Worm (Caenorhabditis elegans): ENCODE results near the gene unc-93.

unc-93 gene

DNA sequence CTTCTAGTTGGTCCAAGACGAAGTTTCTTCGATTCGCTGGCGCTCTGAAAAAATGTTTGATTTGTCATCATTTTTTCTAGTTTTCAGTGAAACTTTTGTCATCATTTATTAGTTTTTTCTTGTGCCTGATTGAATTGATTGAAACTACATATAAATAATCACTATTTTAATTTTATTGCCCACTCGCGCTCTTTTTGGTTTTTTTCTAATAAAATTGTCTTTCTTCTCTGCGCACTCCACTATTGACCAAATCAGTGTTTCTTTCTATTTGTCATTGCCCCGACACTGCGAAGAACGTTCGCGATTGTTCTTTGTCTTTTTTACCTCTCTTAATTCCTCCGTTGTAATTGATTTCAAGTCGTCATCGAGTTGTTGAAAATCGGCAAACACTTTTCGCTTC lies 6.1 kb downstream of the unc-93 start:
- TF ChIP-seq zfh-2 (GFP tag; conservative IDR thresholded peaks at IDR 0.05) = no peak
- TF ChIP-seq mxl-1 (tag; optimal IDR thresholded peaks at IDR 0.05) = no peak
- TF ChIP-seq Y53G8AR.9 (GFP tag; conservative IDR thresholded peaks at IDR 0.05) = no peak
- TF ChIP-seq dox-1 (GFP tag; IDR thresholded peaks at IDR 0.05) = no peak
- no peak for TF ChIP-seq T07F8.4 (tag; optimal IDR thresholded peaks at IDR 0.05)
- TF ChIP-seq nhr-90 (tag; optimal IDR thresholded peaks at IDR 0.05) = no peak
- no peak for TF ChIP-seq atf-7 (tag; optimal IDR thresholded peaks at IDR 0.05)
- TF ChIP-seq lsy-27 (tag; optimal IDR thresholded peaks at IDR 0.05; ENCODE audit: borderline replicate concordance, insufficient read depth) = no peak
- TF ChIP-seq madf-8 (GFP tag; conservative IDR thresholded peaks at IDR 0.05) = no peak
- TF ChIP-seq ztf-18 (tag; optimal IDR thresholded peaks at IDR 0.05) = no peak
- TF ChIP-seq lin-54 (GFP tag; optimal IDR thresholded peaks at IDR 0.05) = no peak
- no peak for TF ChIP-seq bed-1 (GFP tag; IDR thresholded peaks at IDR 0.05)
- no peak for TF ChIP-seq C06A6.2 (GFP tag; conservative IDR thresholded peaks at IDR 0.05)
- TF ChIP-seq nhr-80 (tag; optimal IDR thresholded peaks at IDR 0.05) = peak; percentile 26
- no peak for TF ChIP-seq akir-1 (GFP tag; optimal IDR thresholded peaks at IDR 0.05)
- TF ChIP-seq hsf-1 (GFP tag; IDR thresholded peaks at IDR 0.05) = peak; percentile 49; the same call in 1 of the 2 replicates
- no peak for TF ChIP-seq attf-5 (GFP tag; optimal IDR thresholded peaks at IDR 0.05)
- no peak for TF ChIP-seq F57C9.4 (tag; optimal IDR thresholded peaks at IDR 0.05)
- no peak for TF ChIP-seq ceh-91 (GFP tag; IDR thresholded peaks at IDR 0.05)
- no peak for TF ChIP-seq Y79H2A.3 (GFP tag; conservative IDR thresholded peaks at IDR 0.05)
- TF ChIP-seq ztf-26 (tag; optimal IDR thresholded peaks at IDR 0.05) = peak; percentile 11
- no peak for TF ChIP-seq efl-1 (GFP tag; optimal IDR thresholded peaks at IDR 0.05)
- TF ChIP-seq nhr-120 (GFP tag; IDR thresholded peaks at IDR 0.05) = no peak
- TF ChIP-seq F55B11.4 (tag; optimal IDR thresholded peaks at IDR 0.05; ENCODE audit: borderline replicate concordance, insufficient read depth) = no peak
- no peak for TF ChIP-seq xnd-1 (tag; optimal IDR thresholded peaks at IDR 0.05)

DNA sequence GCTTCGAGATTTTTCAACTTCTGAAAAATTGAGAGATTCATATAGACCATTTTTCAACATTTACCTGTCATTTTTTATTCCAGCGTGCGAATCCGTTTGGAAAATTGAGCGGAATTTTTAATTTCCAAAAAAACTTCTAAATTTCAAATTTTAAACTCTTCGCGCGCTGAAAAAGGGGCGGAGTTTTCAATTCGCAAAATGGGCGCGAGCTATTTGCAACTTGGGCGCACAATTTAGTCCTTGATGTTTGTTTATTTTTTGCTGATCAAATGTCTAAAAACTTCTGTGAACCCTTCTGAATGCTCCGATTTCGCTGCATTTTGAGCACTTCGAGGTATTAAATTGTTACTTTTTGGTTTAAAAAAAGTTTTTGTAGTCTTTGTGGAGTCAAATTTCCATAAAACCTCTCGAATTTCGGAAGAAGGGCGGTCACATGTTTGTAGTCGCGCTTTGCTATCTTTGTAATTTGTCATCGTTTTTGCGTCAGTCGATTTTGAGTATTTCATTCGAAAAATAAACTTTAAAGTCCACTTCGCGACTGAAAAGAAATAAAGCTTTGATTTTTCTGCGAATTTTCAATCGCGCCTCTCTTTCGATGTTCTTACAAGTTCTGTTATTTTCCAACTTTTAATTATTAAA lies 6.6 kb downstream of the unc-93 start, which contains the start of the genes madf-8 and gsr-1:
madf-8 (minus strand) TSS at position 156 of the 639 bp plus-strand sequence.
gsr-1 (plus strand) TSS at position 231 of the 639 bp plus-strand sequence.
- TF ChIP-seq F33H1.4 (GFP tag; IDR thresholded peaks at IDR 0.05) (0 out of 2 replicates have a peak, but pooled peaks have one; percentile 12), dpl-1 (GFP tag; optimal IDR thresholded peaks at IDR 0.05) (peak; percentile 36), lin-35 (GFP tag; optimal IDR thresholded peaks at IDR 0.05) (peak in 1 of 3 experiments; percentile 33), D2030.7 (GFP tag; IDR thresholded peaks at IDR 0.05) (peak; percentile 39; the same call in 1 of the 2 replicates), madf-8 (GFP tag; conservative IDR thresholded peaks at IDR 0.05) (0 out of 2 replicates have a peak, but pooled peaks have one; percentile 21), lin-54 (GFP tag; optimal IDR thresholded peaks at IDR 0.05) (peak; percentile 45), xnd-1 (tag; optimal IDR thresholded peaks at IDR 0.05) (peak; percentile 16), tbp1 (GFP tag; optimal IDR thresholded peaks at IDR 0.05) (no peak), ceh-100 (GFP tag; IDR thresholded peaks at IDR 0.05) (peak; percentile 15; the same call in 1 of the 2 replicates), mcd-1 (GFP tag; IDR thresholded peaks at IDR 0.05) (peak; percentile 27; the same call in 1 of the 2 replicates), madf-6 (GFP tag; IDR thresholded peaks at IDR 0.05) (peak; percentile 70), efl-1 (GFP tag; optimal IDR thresholded peaks at IDR 0.05) (peak; percentile 55), hsf-1 (GFP tag; IDR thresholded peaks at IDR 0.05) (no peak), F22D6.2 (tag; optimal IDR thresholded peaks at IDR 0.05) (no peak), him-1 (tag; optimal IDR thresholded peaks at IDR 0.05) (peak; percentile 8), lsl-1 (GFP tag; optimal IDR thresholded peaks at IDR 0.05) (peak; percentile 34), dox-1 (GFP tag; IDR thresholded peaks at IDR 0.05) (peak; percentile 45; the same call in 1 of the 2 replicates), pha-4 (tag; optimal IDR thresholded peaks at IDR 0.05) (no peak), ZK185.1 (tag; optimal IDR thresholded peaks at IDR 0.05; ENCODE audit: poor library complexity, severe bottlenecking) (peak; percentile 17), snpc-1.3 (tag; optimal IDR thresholded peaks at IDR 0.05; ENCODE audit: insufficient read depth) (no peak), ztf-22 (GFP tag; optimal IDR thresholded peaks at IDR 0.05) (no peak), Y53F4B.3 (GFP tag; IDR thresholded peaks at IDR 0.05) (no peak), attf-3 (GFP tag; conservative IDR thresholded peaks at IDR 0.05) (no peak), cebp-1 (GFP tag; IDR thresholded peaks at IDR 0.05) (no peak), cebp-1 (tag; optimal IDR thresholded peaks at IDR 0.05) (peak; percentile 14)
